Worm (Caenorhabditis elegans) whole organism, midembryonic: ENCODE data around the gene F14F8.14.

ENCODE experiments used
- T22C8.4 ChIP-seq: fragments of 200-800 bp; sonication (Bioruptor generic); IDR thresholded peaks from 2 replicates; pipeline ENCODE4 v1.3.6; 2022; ENCODE audit warnings: missing genetic modification characterization, missing compliant biosample characterization
- cog-1 ChIP-seq: sonication (generic microtip); optimal IDR thresholded peaks from 2 replicates; lab custom pipeline; 2016; ENCODE audit warnings: missing genetic modification characterization, missing compliant biosample characterization
- flt-1 ChIP-seq: fragments of 200-800 bp; sonication (Bioruptor generic); IDR thresholded peaks from 2 replicates; pipeline ENCODE4 v1.3.6; 2022; ENCODE audit warnings: missing genetic modification characterization, missing compliant biosample characterization
- klf-2 ChIP-seq: fragments of 200-800 bp; sonication (Bioruptor generic); conservative IDR thresholded peaks from 2 replicates; pipeline ENCODE4 v1.3.6; 2022; ENCODE audit warnings: missing genetic modification reagents, missing genetic modification characterization, missing compliant biosample characterization
- med-1 ChIP-seq: sonication (generic microtip); optimal IDR thresholded peaks from 2 replicates; lab custom pipeline; 2017; ENCODE audit warnings: missing genetic modification characterization, mild to moderate bottlenecking, missing compliant biosample characterization, antibody characterized with exemption, missing genetic modification reagents; ENCODE audit not compliant: insufficient read depth
- ref-1 ChIP-seq: fragments of 200-800 bp; sonication (Bioruptor generic); conservative IDR thresholded peaks from 2 replicates; pipeline ENCODE4 v1.3.6; 2022; ENCODE audit warnings: missing genetic modification reagents, missing genetic modification characterization, missing compliant biosample characterization
- tab-1 ChIP-seq: fragments of 200-800 bp; sonication (Bioruptor generic); IDR thresholded peaks from 2 replicates; pipeline ENCODE4 v1.3.6; 2022; ENCODE audit warnings: missing genetic modification characterization, missing compliant biosample characterization
- ztf-23 ChIP-seq: fragments of 200-800 bp; sonication (Bioruptor generic); IDR thresholded peaks from 2 replicates; pipeline ENCODE4 v1.3.6; 2022; ENCODE audit warnings: missing genetic modification reagents, missing genetic modification characterization, missing compliant biosample characterization
- ztf-29 ChIP-seq: fragments of 200-800 bp; sonication (Bioruptor generic); IDR thresholded peaks from 2 replicates; pipeline ENCODE4 v1.3.6; 2022; ENCODE audit warnings: missing genetic modification reagents, missing genetic modification characterization, missing compliant biosample characterization

Gene F14F8.14

DNA sequence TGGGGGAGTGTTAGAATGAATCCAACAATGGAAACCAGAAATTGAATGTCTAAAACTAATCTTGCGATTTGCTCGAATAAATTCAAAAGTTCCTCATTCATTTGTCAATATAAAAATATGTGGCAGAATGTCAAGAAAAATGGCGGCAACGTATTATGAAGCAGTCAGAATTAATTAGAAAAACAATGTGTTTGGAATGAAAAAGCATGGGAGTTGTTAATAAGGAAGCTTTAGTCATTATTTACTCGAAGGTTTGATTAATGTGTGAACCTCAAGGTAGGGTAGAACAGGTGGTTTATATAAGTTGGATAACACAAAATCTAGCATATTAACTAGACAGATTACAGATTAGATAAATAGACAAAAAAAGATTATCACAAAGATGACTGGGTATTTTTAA, 28.3 kb downstream of the F14F8.14 start, which contains the start of gene srw-76:
Gene srw-76 (minus strand): TSS at position 101 of the 400 bp plus-strand sequence.
- TF ChIP-seq ztf-29 (GFP tag; lab: Robert Waterston, UW) (no peak), ref-1 (no peak), cog-1 (tag; lab: Kevin White, UChicago) (no peak), T22C8.4 (GFP tag; lab: Robert Waterston, UW) (no peak), klf-2 (GFP tag; lab: Robert Waterston, UW) (no peak), med-1 (no peak), tab-1 (GFP tag; lab: Robert Waterston, UW) (no peak), flt-1 (GFP tag; lab: Robert Waterston, UW) (no peak), ztf-23 (no peak)

DNA sequence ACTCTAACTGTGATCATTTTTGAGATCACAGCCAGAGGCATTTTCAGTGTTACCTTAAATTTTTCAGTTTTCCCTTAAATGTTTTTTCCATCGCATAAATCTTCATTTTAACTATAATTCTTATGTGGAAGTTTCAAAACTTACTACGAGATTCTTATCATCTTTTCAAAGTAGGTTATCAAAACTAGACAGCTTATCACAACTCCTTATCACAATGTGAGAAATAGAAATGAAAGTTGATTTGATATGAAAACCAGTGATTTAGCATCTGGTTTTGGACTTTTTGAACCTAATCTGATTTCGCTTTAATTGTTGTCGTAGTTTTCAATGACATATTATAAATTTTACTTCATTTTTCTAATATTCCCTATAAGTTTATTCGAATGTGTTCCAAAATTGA, 30.6 kb downstream of the F14F8.14 start, which contains the start of gene mltn-11:
Gene mltn-11 (plus strand): TSS at position 276 of the 400 bp plus-strand sequence.
- TF ChIP-seq tab-1 (GFP tag; lab: Robert Waterston, UW) (no peak), ztf-23 (no peak), ztf-29 (GFP tag; lab: Robert Waterston, UW) (no peak), klf-2 (GFP tag; lab: Robert Waterston, UW) (no peak), med-1 (no peak), cog-1 (tag; lab: Kevin White, UChicago) (no peak), ref-1 (no peak), flt-1 (GFP tag; lab: Robert Waterston, UW) (no peak), T22C8.4 (GFP tag; lab: Robert Waterston, UW) (no peak)

DNA sequence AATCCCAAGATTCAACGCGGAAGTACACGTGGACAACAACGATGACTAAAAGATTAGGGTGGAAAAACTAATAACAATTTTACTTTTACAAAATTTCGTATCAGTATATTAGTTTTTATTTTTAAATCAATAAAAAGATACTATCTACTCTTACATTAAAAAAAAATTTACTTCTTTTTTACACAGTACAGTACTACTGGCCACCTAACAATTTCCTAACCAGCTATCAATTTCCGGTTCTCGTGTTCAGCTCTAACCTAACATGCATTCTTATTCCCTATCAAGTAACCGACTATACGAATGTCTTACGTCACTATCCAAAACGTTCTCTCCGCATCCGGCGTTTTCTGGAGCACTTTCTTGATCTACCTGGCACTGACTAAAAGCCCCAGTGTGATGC, 36.9 kb downstream of the F14F8.14 start, which contains the start of gene srd-21:
Gene srd-21 (plus strand): TSS at position 301 of the 400 bp plus-strand sequence.
- TF ChIP-seq tab-1 (GFP tag; lab: Robert Waterston, UW) = no peak
- TF ChIP-seq med-1 = no peak
- no peak for TF ChIP-seq ztf-29 (GFP tag; lab: Robert Waterston, UW)
- TF ChIP-seq klf-2 (GFP tag; lab: Robert Waterston, UW) = no peak
- TF ChIP-seq ref-1 = no peak
- TF ChIP-seq cog-1 (tag; lab: Kevin White, UChicago) = no peak
- no peak for TF ChIP-seq flt-1 (GFP tag; lab: Robert Waterston, UW)
- no peak for TF ChIP-seq ztf-23
- no peak for TF ChIP-seq T22C8.4 (GFP tag; lab: Robert Waterston, UW)

DNA sequence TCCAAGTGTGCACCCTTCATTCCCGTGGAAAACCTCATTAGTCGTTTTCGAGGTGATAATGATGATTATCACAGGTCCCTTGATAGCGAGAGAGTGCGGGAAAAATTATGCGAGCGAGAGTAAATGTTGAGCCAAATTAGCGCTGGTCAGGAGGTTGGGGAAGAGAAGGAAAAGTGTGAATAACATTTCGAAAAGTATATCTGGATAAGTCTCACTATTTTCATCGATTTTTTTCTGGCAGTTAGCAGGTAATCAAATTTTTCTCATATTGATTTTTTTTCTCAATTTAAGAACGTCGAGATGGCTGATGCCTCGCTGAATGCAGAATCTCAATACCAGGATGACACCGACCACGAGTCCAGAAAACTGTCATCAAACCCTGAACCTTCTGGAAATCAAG, 37.6 kb downstream of the F14F8.14 start, which contains the start of gene W06G6.2:
Gene W06G6.2 (plus strand): TSS at position 301 of the 400 bp plus-strand sequence.
- TF ChIP-seq cog-1 (tag; lab: Kevin White, UChicago) (no peak), T22C8.4 (GFP tag; lab: Robert Waterston, UW) (no peak), klf-2 (GFP tag; lab: Robert Waterston, UW) (no peak), ztf-29 (GFP tag; lab: Robert Waterston, UW) (no peak), med-1 (no peak), flt-1 (GFP tag; lab: Robert Waterston, UW) (no peak), ztf-23 (no peak), ref-1 (no peak), tab-1 (GFP tag; lab: Robert Waterston, UW) (no peak)

DNA sequence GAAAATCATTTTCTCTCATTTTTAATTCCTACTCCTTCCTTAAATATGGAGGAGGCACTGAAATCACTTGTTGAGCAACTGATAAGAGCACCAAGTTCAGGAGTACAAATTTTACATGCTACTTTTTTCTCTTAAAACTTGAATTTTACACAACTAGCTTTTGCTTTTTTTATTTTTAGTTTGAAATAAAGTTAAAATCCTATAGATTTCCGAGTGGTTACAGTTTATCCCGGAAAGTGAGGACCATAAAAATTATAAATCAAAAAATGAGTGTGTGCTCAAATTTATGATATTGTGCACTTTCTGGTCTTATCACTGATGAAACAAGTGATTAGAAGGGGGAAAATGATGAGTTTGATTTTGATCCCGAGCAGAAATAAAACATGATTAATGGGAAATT, 38.6 kb downstream of the F14F8.14 start, which contains the start of gene oac-53:
Gene oac-53 (minus strand): TSS at position 9 of the 400 bp plus-strand sequence.
- TF ChIP-seq flt-1 (GFP tag; lab: Robert Waterston, UW) = no peak
- no peak for TF ChIP-seq klf-2 (GFP tag; lab: Robert Waterston, UW)
- no peak for TF ChIP-seq cog-1 (tag; lab: Kevin White, UChicago)
- no peak for TF ChIP-seq ztf-23
- no peak for TF ChIP-seq ref-1
- no peak for TF ChIP-seq tab-1 (GFP tag; lab: Robert Waterston, UW)
- TF ChIP-seq med-1 = no peak
- TF ChIP-seq T22C8.4 (GFP tag; lab: Robert Waterston, UW) = no peak
- TF ChIP-seq ztf-29 (GFP tag; lab: Robert Waterston, UW) = no peak

DNA sequence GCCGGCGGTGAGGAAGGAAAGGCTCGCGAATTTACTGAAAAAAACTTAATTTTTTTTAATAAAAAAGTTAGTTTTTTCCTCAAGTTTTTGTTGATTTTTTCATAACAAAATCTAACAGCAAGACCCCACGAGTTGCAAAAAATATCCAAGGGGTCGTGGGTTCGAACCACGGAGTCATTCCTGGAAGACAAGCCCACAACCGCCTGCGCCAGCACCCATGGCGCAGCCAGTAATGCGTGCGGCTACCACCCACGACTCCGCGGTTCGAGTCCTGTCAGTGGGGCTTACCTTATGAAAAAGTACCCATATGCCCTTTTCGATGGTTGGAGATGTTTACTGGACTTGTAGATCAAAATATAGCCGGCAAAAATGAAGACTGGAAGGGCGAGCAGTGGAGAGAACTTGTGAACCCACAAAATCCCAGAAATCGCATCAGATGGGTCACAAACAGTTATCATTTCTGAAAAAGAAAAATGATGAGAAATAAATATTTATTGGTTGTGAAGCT, 43.7 kb downstream of the F14F8.14 start, which contains the start of gene Y70C5A.2:
Gene Y70C5A.2 (minus strand): TSS at position 458 of the 508 bp plus-strand sequence.
- TF ChIP-seq ref-1 = no peak
- no peak for TF ChIP-seq tab-1 (GFP tag; lab: Robert Waterston, UW)
- no peak for TF ChIP-seq klf-2 (GFP tag; lab: Robert Waterston, UW)

DNA sequence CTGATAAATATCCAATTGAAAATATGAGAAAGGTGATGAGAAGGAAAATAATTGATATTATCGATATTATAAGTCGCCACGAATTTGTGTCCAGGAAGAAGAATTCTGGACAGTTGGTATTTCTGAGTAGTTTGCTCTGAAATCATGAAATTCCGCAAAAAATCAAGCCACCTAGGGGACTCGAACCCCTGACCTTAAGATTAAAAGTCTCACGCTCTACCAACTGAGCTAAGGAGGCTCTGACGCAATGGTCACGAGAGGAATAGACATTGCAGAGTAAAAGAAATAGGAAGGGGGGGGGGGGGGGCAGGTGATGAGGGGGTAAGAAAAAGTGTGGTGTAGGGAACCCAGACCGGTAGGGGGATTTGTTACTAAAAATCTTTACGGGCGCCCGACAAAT, 44.7 kb downstream of the F14F8.14 start:
- TF ChIP-seq T22C8.4 (GFP tag; lab: Robert Waterston, UW) (no peak), med-1 (no peak), ref-1 (peak; percentile 52; the same call in 1 of the 2 replicates), klf-2 (GFP tag; lab: Robert Waterston, UW) (no peak), flt-1 (GFP tag; lab: Robert Waterston, UW) (peak; percentile 84), cog-1 (tag; lab: Kevin White, UChicago) (no peak), ztf-29 (GFP tag; lab: Robert Waterston, UW) (no peak), ztf-23 (no peak), tab-1 (GFP tag; lab: Robert Waterston, UW) (peak; percentile 71; the same call in 1 of the 2 replicates)

DNA sequence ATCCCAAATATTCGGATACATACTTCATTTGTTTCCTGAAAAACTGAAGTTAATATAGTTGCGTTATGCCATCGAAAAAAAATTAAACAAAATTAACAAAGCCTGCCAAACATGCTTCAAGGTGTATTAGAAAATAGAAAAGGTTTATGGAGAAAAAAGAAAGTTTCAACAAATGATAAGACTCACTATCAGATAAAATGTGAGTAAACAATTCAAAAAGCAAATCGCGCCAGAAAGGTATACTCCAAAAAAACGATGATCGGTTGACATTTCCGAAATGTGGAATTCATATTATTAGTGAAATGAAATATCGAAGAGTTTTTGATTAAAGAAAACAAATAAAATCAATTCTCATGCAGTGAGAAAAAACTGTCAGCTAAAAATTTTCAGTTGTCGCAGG, 45.7 kb downstream of the F14F8.14 start, which contains the start of gene Y70C5A.3:
Gene Y70C5A.3 (minus strand): TSS at position 50 of the 400 bp plus-strand sequence.
- TF ChIP-seq klf-2 (GFP tag; lab: Robert Waterston, UW) (no peak), med-1 (no peak), ztf-23 (no peak), ref-1 (no peak), flt-1 (GFP tag; lab: Robert Waterston, UW) (no peak), cog-1 (tag; lab: Kevin White, UChicago) (no peak), ztf-29 (GFP tag; lab: Robert Waterston, UW) (no peak), tab-1 (GFP tag; lab: Robert Waterston, UW) (no peak), T22C8.4 (GFP tag; lab: Robert Waterston, UW) (no peak)

DNA sequence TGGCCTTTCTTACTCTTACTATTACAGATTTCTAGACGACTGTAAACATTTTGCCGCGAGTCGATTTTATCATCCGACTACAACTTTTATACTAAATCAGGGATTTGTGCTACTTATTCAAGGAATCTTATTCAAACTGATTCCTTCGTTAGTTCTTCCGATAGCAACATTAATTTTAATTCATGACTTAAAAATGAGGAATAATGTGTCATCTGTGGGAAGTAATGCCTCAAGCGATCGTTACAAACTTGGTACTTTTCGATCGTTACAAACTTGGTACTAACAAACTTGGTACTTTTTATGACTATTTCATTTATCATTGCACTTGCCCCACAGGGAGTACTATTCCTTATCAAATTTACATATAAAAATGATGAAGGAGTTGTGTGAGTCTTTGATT, 49.1 kb downstream of the F14F8.14 start, which contains the start of gene Y70C5A.4:
Gene Y70C5A.4 (plus strand): TSS at position 301 of the 400 bp plus-strand sequence.
- TF ChIP-seq cog-1 (tag; lab: Kevin White, UChicago) = no peak
- no peak for TF ChIP-seq klf-2 (GFP tag; lab: Robert Waterston, UW)
- TF ChIP-seq ztf-29 (GFP tag; lab: Robert Waterston, UW) = no peak
- TF ChIP-seq ref-1 = no peak
- no peak for TF ChIP-seq T22C8.4 (GFP tag; lab: Robert Waterston, UW)
- no peak for TF ChIP-seq med-1
- TF ChIP-seq flt-1 (GFP tag; lab: Robert Waterston, UW) = no peak
- no peak for TF ChIP-seq ztf-23
- no peak for TF ChIP-seq tab-1 (GFP tag; lab: Robert Waterston, UW)
